Fruit fly (Drosophila melanogaster) S2 (cell line): ENCODE measurements around the gene Dic1.

Source experiments
- CG8478 ChIP-seq: fragments of >200 bp; optimal IDR thresholded peaks from 2 replicates; lab custom pipeline; 2018
- CTCF ChIP-seq, 2 experiments: fragments of >200 bp; optimal IDR thresholded peaks; 2 replicates each; lab custom pipeline; 2018

- TF ChIP-seq CTCF (optimal IDR thresholded peaks at IDR 0.05; lab: Kevin White, UChicago) (no peak), CG8478 (lab: Kevin White, UChicago) (no peak)
Observed at dm6 chr3R:13333031-13333430, 31.7 kb upstream of the Dic1 start.
